Worm (Caenorhabditis elegans) whole organism, L4 larva: ENCODE data around the gene ZK1193.2.

ENCODE experiments used
- F26F4.8 ChIP-seq: fragments of 200-800 bp; sonication (Bioruptor generic); conservative IDR thresholded peaks from 2 replicates; pipeline ENCODE4 v1.3.6; 2022; ENCODE audit warnings: missing genetic modification characterization, missing compliant biosample characterization
- F44E2.7 ChIP-seq: fragments of 200-800 bp; sonication (Bioruptor generic); IDR thresholded peaks from 2 replicates; pipeline ENCODE4 v2.1.2; 2022; ENCODE audit warnings: missing genetic modification characterization, missing compliant biosample characterization
- F49E8.2 ChIP-seq: sonication (generic microtip); optimal IDR thresholded peaks from 2 replicates; lab custom pipeline; 2016; ENCODE audit warnings: missing compliant biosample characterization, mild to moderate bottlenecking, missing genetic modification characterization, borderline replicate concordance
- Y105C5A.15 ChIP-seq: fragments of 200-800 bp; sonication (Bioruptor generic); IDR thresholded peaks from 2 replicates; pipeline ENCODE4 v1.3.6; 2022; ENCODE audit warnings: missing genetic modification characterization, missing compliant biosample characterization
- Y48G9A.11 ChIP-seq: fragments of 200-800 bp; sonication (Bioruptor generic); IDR thresholded peaks from 2 replicates; pipeline ENCODE4 v1.3.6; 2022; ENCODE audit warnings: missing genetic modification reagents, missing genetic modification characterization, missing compliant biosample characterization
- Y75B8A.6 ChIP-seq: fragments of 200-800 bp; sonication (Bioruptor generic); IDR thresholded peaks from 2 replicates; pipeline ENCODE4 v1.3.6; 2022; ENCODE audit warnings: missing genetic modification reagents, missing genetic modification characterization, missing compliant biosample characterization
- ZK337.2 ChIP-seq: fragments of 200-800 bp; sonication (Bioruptor generic); IDR thresholded peaks from 2 replicates; pipeline ENCODE4 v1.3.6; 2022; ENCODE audit warnings: missing genetic modification reagents, missing genetic modification characterization, missing compliant biosample characterization
- ZK546.5 ChIP-seq, 2 experiments: sonication (generic microtip); optimal IDR thresholded peaks; 2 replicates each; lab custom pipeline; 2017; ENCODE audit warnings: missing biosample characterization in 2 of 2, missing genetic modification characterization in 2 of 2
- aha-1 ChIP-seq: fragments of 150-350 bp; peaks from one replicate; lab custom pipeline; 2014; ENCODE audit warnings: missing biosample characterization, missing genetic modification characterization
- aly-2 ChIP-seq: sonication (generic microtip); optimal IDR thresholded peaks from 2 replicates; lab custom pipeline; 2018; ENCODE audit warnings: missing biosample characterization, missing genetic modification characterization
- arid-1 ChIP-seq: fragments of 200-800 bp; sonication (Bioruptor generic); conservative IDR thresholded peaks from 2 replicates; pipeline ENCODE4 v1.3.6; 2022; ENCODE audit warnings: missing genetic modification reagents, missing genetic modification characterization, missing compliant biosample characterization
- attf-4 ChIP-seq: sonication (generic microtip); optimal IDR thresholded peaks from 3 replicates; lab custom pipeline; 2017; ENCODE audit warnings: missing biosample characterization, missing genetic modification characterization
- ceh-44 ChIP-seq: fragments of 200-800 bp; sonication (Bioruptor generic); IDR thresholded peaks from 2 replicates; pipeline ENCODE4 v1.3.6; 2022; ENCODE audit warnings: missing genetic modification reagents, missing genetic modification characterization, missing compliant biosample characterization
- ceh-62 ChIP-seq: sonication (generic microtip); optimal IDR thresholded peaks from 2 replicates; lab custom pipeline; 2017; ENCODE audit warnings: missing biosample characterization, missing genetic modification characterization
- ceh-82 ChIP-seq: sonication (generic microtip); optimal IDR thresholded peaks from 2 replicates; lab custom pipeline; 2017; ENCODE audit warnings: missing biosample characterization, missing genetic modification characterization
- cey-2 ChIP-seq: sonication (generic microtip); optimal IDR thresholded peaks from 3 replicates; lab custom pipeline; 2017; ENCODE audit warnings: missing genetic modification characterization, mild to moderate bottlenecking, missing compliant biosample characterization, antibody characterized with exemption, borderline replicate concordance; ENCODE audit not compliant: insufficient read depth
- ctbp-1 ChIP-seq: fragments of 200-800 bp; sonication (Bioruptor generic); IDR thresholded peaks from 2 replicates; pipeline ENCODE4 v1.3.6; 2022; ENCODE audit warnings: missing genetic modification reagents, missing genetic modification characterization, missing compliant biosample characterization
- daf-12 ChIP-seq: fragments of 150-350 bp; optimal IDR thresholded peaks from 2 replicates; lab custom pipeline; 2014; ENCODE audit warnings: missing biosample characterization, missing genetic modification reagents, missing genetic modification characterization
- daf-16 ChIP-seq, 3 experiments: sonication (generic microtip); optimal IDR thresholded peaks; 2 replicates each; lab custom pipeline; 2016 to 2017; ENCODE audit warnings: missing genetic modification characterization in 3 of 3, missing genetic modification reagents in 3 of 3, mild to moderate bottlenecking in 2 of 3, missing compliant biosample characterization in 2 of 3, missing biosample characterization in 1 of 3, moderate library complexity in 1 of 3
- daf-8 ChIP-seq: fragments of 200-800 bp; sonication (Bioruptor generic); IDR thresholded peaks from 2 replicates; pipeline ENCODE4 v1.3.6; 2022; ENCODE audit warnings: missing genetic modification characterization, missing compliant biosample characterization
- dmd-6 ChIP-seq: fragments of 200-800 bp; sonication (Bioruptor generic); IDR thresholded peaks from 2 replicates; pipeline ENCODE4 v1.3.6; 2022; ENCODE audit warnings: missing genetic modification reagents, missing genetic modification characterization, missing compliant biosample characterization
- dmd-9 ChIP-seq: fragments of 200-800 bp; sonication (Bioruptor generic); IDR thresholded peaks from 2 replicates; pipeline ENCODE4 v1.3.6; 2022; ENCODE audit warnings: missing genetic modification reagents, missing genetic modification characterization, missing compliant biosample characterization
- duxl-1 ChIP-seq: sonication (generic microtip); optimal IDR thresholded peaks from 2 replicates; lab custom pipeline; 2016; ENCODE audit warnings: mild to moderate bottlenecking, missing genetic modification characterization, moderate library complexity, missing compliant biosample characterization; ENCODE audit not compliant: poor library complexity
- egl-27 ChIP-seq: sonication (generic microtip); optimal IDR thresholded peaks from 3 replicates; lab custom pipeline; 2017; ENCODE audit warnings: missing biosample characterization, missing genetic modification reagents, missing genetic modification characterization
- egl-43 ChIP-seq: fragments of 200-800 bp; sonication (Bioruptor generic); IDR thresholded peaks from 2 replicates; pipeline ENCODE4 v1.3.6; 2022; ENCODE audit warnings: missing genetic modification reagents, missing genetic modification characterization, missing compliant biosample characterization
- hlh-11 ChIP-seq: fragments of 200-800 bp; sonication (Bioruptor generic); optimal IDR thresholded peaks from 2 replicates; lab custom pipeline; 2018; ENCODE audit warnings: mild to moderate bottlenecking, missing genetic modification characterization, missing compliant biosample characterization
- jun-1 ChIP-seq: fragments of 150-350 bp; optimal IDR thresholded peaks from 2 replicates; lab custom pipeline; 2014; ENCODE audit warnings: missing biosample characterization, missing genetic modification reagents, missing genetic modification characterization
- lin-13 ChIP-seq: fragments of 150-350 bp; optimal IDR thresholded peaks from 2 replicates; lab custom pipeline; 2014; ENCODE audit warnings: missing biosample characterization, missing genetic modification reagents, missing genetic modification characterization
- lin-38 ChIP-seq: fragments of 200-800 bp; sonication (Bioruptor generic); IDR thresholded peaks from 2 replicates; pipeline ENCODE4 v1.3.6; 2022; ENCODE audit warnings: missing genetic modification reagents, missing genetic modification characterization, missing compliant biosample characterization
- lin-39 ChIP-seq: fragments of 150-350 bp; optimal IDR thresholded peaks from 2 replicates; lab custom pipeline; 2014; ENCODE audit warnings: missing biosample characterization, missing genetic modification reagents, missing genetic modification characterization
- madf-5 ChIP-seq, 2 experiments: fragments of 200-800 bp; sonication (Bioruptor generic); IDR thresholded peaks; 2 replicates each; pipeline ENCODE4 v1.3.6; 2022; ENCODE audit warnings: missing compliant biosample characterization in 2 of 2, missing genetic modification characterization in 2 of 2
- mxl-2 ChIP-seq: fragments of 200-800 bp; sonication (Bioruptor generic); conservative IDR thresholded peaks from 2 replicates; pipeline ENCODE4 v1.3.6; 2022; ENCODE audit warnings: missing genetic modification reagents, missing genetic modification characterization, missing compliant biosample characterization
- mxl-3 ChIP-seq: fragments of 200-800 bp; sonication (Bioruptor generic); optimal IDR thresholded peaks from 2 replicates; lab custom pipeline; 2018; ENCODE audit warnings: mild to moderate bottlenecking, missing genetic modification characterization, missing compliant biosample characterization
- nhr-111 ChIP-seq: fragments of 200-800 bp; sonication (Bioruptor generic); optimal IDR thresholded peaks from 2 replicates; lab custom pipeline; 2018; ENCODE audit warnings: mild to moderate bottlenecking, missing genetic modification characterization, missing compliant biosample characterization
- nhr-28 ChIP-seq: fragments of 150-350 bp; optimal IDR thresholded peaks from 2 replicates; lab custom pipeline; 2014; ENCODE audit warnings: missing biosample characterization, missing genetic modification characterization
- nhr-41 ChIP-seq: fragments of 200-800 bp; sonication (Bioruptor generic); IDR thresholded peaks from 2 replicates; pipeline ENCODE4 v1.3.6; 2022; ENCODE audit warnings: missing genetic modification reagents, missing genetic modification characterization, missing compliant biosample characterization
- nhr-48 ChIP-seq: sonication (generic microtip); optimal IDR thresholded peaks from 2 replicates; lab custom pipeline; 2016; ENCODE audit warnings: mild to moderate bottlenecking, missing genetic modification characterization, missing compliant biosample characterization
- nhr-6 ChIP-seq: fragments of 150-350 bp; optimal IDR thresholded peaks from 2 replicates; lab custom pipeline; 2014; ENCODE audit warnings: missing biosample characterization, missing genetic modification characterization
- nhr-76 ChIP-seq: fragments of 150-350 bp; optimal IDR thresholded peaks from 2 replicates; lab custom pipeline; 2014; ENCODE audit warnings: missing biosample characterization, missing genetic modification characterization
- nhr-77 ChIP-seq: fragments of 150-350 bp; optimal IDR thresholded peaks from 2 replicates; lab custom pipeline; 2014; ENCODE audit warnings: missing biosample characterization, missing genetic modification characterization
- pha-4 ChIP-seq, 2 experiments: fragments of 150-350 bp in 1 of 2; fragments of 200-800 bp in 1 of 2; sonication (Bioruptor generic) in 1 of 2; IDR thresholded peaks in 1 of 2; optimal IDR thresholded peaks in 1 of 2; 2 replicates each; pipeline versions ENCODE4 v1.3.6 to Lab custom; 2014 to 2022; ENCODE audit warnings: missing genetic modification characterization in 2 of 2, missing genetic modification reagents in 2 of 2, missing biosample characterization in 1 of 2, missing compliant biosample characterization in 1 of 2
- pqm-1 ChIP-seq: sonication (generic microtip); optimal IDR thresholded peaks from 2 replicates; lab custom pipeline; 2017; ENCODE audit warnings: missing biosample characterization, missing genetic modification characterization
- set-16 ChIP-seq: fragments of 200-800 bp; sonication (Bioruptor generic); IDR thresholded peaks from 2 replicates; pipeline ENCODE4 v1.3.6; 2022; ENCODE audit warnings: missing genetic modification reagents, missing genetic modification characterization, missing compliant biosample characterization
- skn-1 ChIP-seq: fragments of 150-350 bp; optimal IDR thresholded peaks from 2 replicates; lab custom pipeline; 2014; ENCODE audit warnings: missing biosample characterization, missing genetic modification characterization
- snpc-4 ChIP-seq: fragments of 150-350 bp; optimal IDR thresholded peaks from 2 replicates; lab custom pipeline; 2014; ENCODE audit warnings: missing biosample characterization, missing genetic modification characterization
- unc-39 ChIP-seq: sonication (generic microtip); optimal IDR thresholded peaks from 2 replicates; lab custom pipeline; 2017; ENCODE audit warnings: missing biosample characterization, missing genetic modification characterization
- zag-1 ChIP-seq: fragments of 150-350 bp; optimal IDR thresholded peaks from 2 replicates; lab custom pipeline; 2014; ENCODE audit warnings: missing biosample characterization, missing genetic modification characterization
- zfp-3 ChIP-seq: fragments of 200-800 bp; sonication (Bioruptor generic); conservative IDR thresholded peaks from 2 replicates; pipeline ENCODE4 v1.3.6; 2022; ENCODE audit warnings: missing genetic modification reagents, missing genetic modification characterization, missing compliant biosample characterization
- ztf-7 ChIP-seq: fragments of 150-350 bp; optimal IDR thresholded peaks from 2 replicates; lab custom pipeline; 2014; ENCODE audit warnings: missing biosample characterization, missing genetic modification characterization

The ZK1193.2 gene

ce11 chrX:457139-457802 lies 31.8 kb upstream of the ZK1193.2 start, which contains the start of gene abu-12:
Gene abu-12 (minus strand): TSS chrX:457610.
- TF ChIP-seq mxl-2 (GFP tag; lab: Robert Waterston, UW) (0 out of 2 replicates have a peak, but pooled peaks have one; percentile 5), snpc-4 (no peak), mxl-3 (peak; percentile 17), F44E2.7 (GFP tag; lab: Robert Waterston, UW) (0 out of 2 replicates have a peak, but pooled peaks have one; percentile 49), aha-1 (tag; lab: Kevin White, UChicago) (peak; percentile 91), set-16 (GFP tag; lab: Robert Waterston, UW) (peak; percentile 65), nhr-77 (no peak), egl-43 (GFP tag; lab: Robert Waterston, UW) (0 out of 2 replicates have a peak, but pooled peaks have one; percentile 26)
- TF ChIP-seq, all 104 proteins: peak for 6

ce11 chrX:449820-450219 lies 24.4 kb upstream of the ZK1193.2 start, which contains the start of gene F52D1.2:
Gene F52D1.2 (minus strand): TSS chrX:450212.
- no peak for TF ChIP-seq Y48G9A.11 (GFP tag; lab: Robert Waterston, UW)
- no peak for TF ChIP-seq cey-2
- TF ChIP-seq F26F4.8 (GFP tag; lab: Robert Waterston, UW): no peak
- no peak for TF ChIP-seq nhr-111 (GFP tag; lab: Kevin White, UChicago)
- no peak for TF ChIP-seq lin-13 (GFP tag; lab: Kevin White, UChicago)
- TF ChIP-seq dmd-6 (GFP tag; lab: Robert Waterston, UW): peak; percentile 14; the same call in 1 of the 2 replicates
- TF ChIP-seq egl-27 (tag; lab: Kevin White, UChicago): no peak
- TF ChIP-seq ztf-7 (tag; lab: Kevin White, UChicago): no peak
- TF ChIP-seq attf-4 (tag; lab: Kevin White, UChicago): no peak
- TF ChIP-seq ceh-44: no peak
- TF ChIP-seq unc-39 (tag; lab: Kevin White, UChicago): no peak
- TF ChIP-seq nhr-6 (tag; lab: Kevin White, UChicago): no peak
- no peak for TF ChIP-seq ctbp-1 (GFP tag; lab: Robert Waterston, UW)
- no peak for TF ChIP-seq daf-8 (GFP tag; lab: Robert Waterston, UW)
- TF ChIP-seq mxl-2 (GFP tag; lab: Robert Waterston, UW): no peak
- TF ChIP-seq skn-1 (tag; lab: Kevin White, UChicago): no peak
- TF ChIP-seq F49E8.2 (tag; lab: Kevin White, UChicago): no peak
- TF ChIP-seq nhr-28: peak; percentile 70
- TF ChIP-seq nhr-48 (tag; lab: Kevin White, UChicago): no peak
- TF ChIP-seq hlh-11 (tag; lab: Kevin White, UChicago): peak; percentile 13
- no peak for TF ChIP-seq nhr-76 (tag; lab: Kevin White, UChicago)
- TF ChIP-seq ZK546.5 (tag; optimal IDR thresholded peaks at IDR 0.05; lab: Kevin White, UChicago): no peak
- no peak for TF ChIP-seq madf-5 (GFP tag; IDR thresholded peaks at IDR 0.05; lab: Robert Waterston, UW)
- no peak for TF ChIP-seq zfp-3 (GFP tag; lab: Robert Waterston, UW)
- peak; percentile 72 for TF ChIP-seq pqm-1 (tag; lab: Kevin White, UChicago)
- TF ChIP-seq daf-16 (GFP tag; optimal IDR thresholded peaks at IDR 0.05; lab: Kevin White, UChicago): no peak
- peak; percentile 50 for TF ChIP-seq daf-16 (tag; optimal IDR thresholded peaks at IDR 0.05; lab: Kevin White, UChicago)
- TF ChIP-seq lin-38: no peak
- no peak for TF ChIP-seq nhr-41
- no peak for TF ChIP-seq duxl-1
- no peak for TF ChIP-seq pha-4 (GFP tag; IDR thresholded peaks at IDR 0.05; lab: Robert Waterston, UW)
- no peak for TF ChIP-seq pha-4 (tag; optimal IDR thresholded peaks at IDR 0.05; lab: Kevin White, UChicago)
- no peak for TF ChIP-seq Y75B8A.6 (GFP tag; lab: Robert Waterston, UW)
- TF ChIP-seq ceh-82 (tag; lab: Kevin White, UChicago): no peak
- TF ChIP-seq ZK337.2: no peak
- TF ChIP-seq dmd-9 (GFP tag; lab: Robert Waterston, UW): no peak
- no peak for TF ChIP-seq daf-12 (tag; lab: Kevin White, UChicago)
- TF ChIP-seq zag-1 (tag; lab: Kevin White, UChicago): no peak
- no peak for TF ChIP-seq lin-39 (tag; lab: Kevin White, UChicago)
- no peak for TF ChIP-seq aly-2 (tag; lab: Kevin White, UChicago)
- TF ChIP-seq jun-1 (tag; lab: Kevin White, UChicago): no peak
- no peak for TF ChIP-seq arid-1 (GFP tag; lab: Robert Waterston, UW)
- no peak for TF ChIP-seq ceh-62 (tag; lab: Kevin White, UChicago)
- TF ChIP-seq Y105C5A.15 (GFP tag; lab: Robert Waterston, UW): no peak
